Fruit fly (Drosophila melanogaster): ENCODE measurements around the gene ninaA.

The ninaA gene

dm6 chr2L:846167-846868 is 30.8 kb upstream of the ninaA start:
- TF ChIP-seq rn (GFP tag; IDR thresholded peaks at IDR 0.05): no peak
- TF ChIP-seq Pif1A (GFP tag; optimal IDR thresholded peaks at IDR 0.05): peak; percentile 66
- peak; percentile 59; the same call in 1 of the 2 replicates for TF ChIP-seq CG32121 (GFP tag; IDR thresholded peaks at IDR 0.05)
- peak; percentile 5 for TF ChIP-seq CG8159 (tag; optimal IDR thresholded peaks at IDR 0.05)
- no peak for TF ChIP-seq CG34367 (tag; optimal IDR thresholded peaks at IDR 0.05)
- TF ChIP-seq CG17806 (tag; optimal IDR thresholded peaks at IDR 0.05): peak; percentile 36
- peak; percentile 76 for TF ChIP-seq CG14655 (GFP tag; optimal IDR thresholded peaks at IDR 0.05)
- peak; percentile 61 for TF ChIP-seq Ets98B (GFP tag; IDR thresholded peaks at IDR 0.05)
- no peak for TF ChIP-seq gl (tag; optimal IDR thresholded peaks at IDR 0.05)
- TF ChIP-seq CG12605 (GFP tag; IDR thresholded peaks at IDR 0.05): no peak; the same call in 1 of the 2 replicates
- no peak for TF ChIP-seq CG15710 (tag; optimal IDR thresholded peaks at IDR 0.05)
- no peak for TF ChIP-seq CG13204 (GFP tag; optimal IDR thresholded peaks at IDR 0.05)
- TF ChIP-seq D1 (tag; optimal IDR thresholded peaks at IDR 0.05): no peak
- TF ChIP-seq EcR (GFP tag; optimal IDR thresholded peaks at IDR 0.05): no peak
- peak; percentile 1 for TF ChIP-seq CG9948 (tag; optimal IDR thresholded peaks at IDR 0.05)
- peak; percentile 10 for TF ChIP-seq Snoo (tag; optimal IDR thresholded peaks at IDR 0.05)
- TF ChIP-seq CG4496 (GFP tag; IDR thresholded peaks at IDR 0.05): peak; percentile 82; the same call in 2 of the 3 replicates
- peak; percentile 83 for TF ChIP-seq CG8301 (tag; optimal IDR thresholded peaks at IDR 0.05)
- TF ChIP-seq Pif1B (GFP tag; optimal IDR thresholded peaks at IDR 0.05): peak; percentile 33
- peak; percentile 78; the same call in 2 of the 3 replicates for TF ChIP-seq fd96Ca (GFP tag; IDR thresholded peaks at IDR 0.05)
- no peak for TF ChIP-seq CG10348 (GFP tag; IDR thresholded peaks at IDR 0.05)

dm6 chr2L:847189-847987 is 29.7 kb upstream of the ninaA start:
- peak; percentile 49 for TF ChIP-seq CG8159 (tag; optimal IDR thresholded peaks at IDR 0.05)
- no peak for TF ChIP-seq gl (tag; optimal IDR thresholded peaks at IDR 0.05)
- no peak for TF ChIP-seq rn (GFP tag; IDR thresholded peaks at IDR 0.05)
- TF ChIP-seq EcR (GFP tag; optimal IDR thresholded peaks at IDR 0.05): no peak
- TF ChIP-seq CG32121 (GFP tag; IDR thresholded peaks at IDR 0.05): no peak
- TF ChIP-seq Snoo (tag; optimal IDR thresholded peaks at IDR 0.05): peak; percentile 28
- TF ChIP-seq CG17806 (tag; optimal IDR thresholded peaks at IDR 0.05): peak; percentile 34
- no peak for TF ChIP-seq CG10348 (GFP tag; IDR thresholded peaks at IDR 0.05)
- TF ChIP-seq fd96Ca (GFP tag; IDR thresholded peaks at IDR 0.05): no peak
- TF ChIP-seq CG14655 (GFP tag; optimal IDR thresholded peaks at IDR 0.05): peak; percentile 83
- peak; percentile 53; the same call in 1 of the 2 replicates for TF ChIP-seq CG12605 (GFP tag; IDR thresholded peaks at IDR 0.05)
- peak; percentile 38; the same call in 2 of the 3 replicates for TF ChIP-seq CG4496 (GFP tag; IDR thresholded peaks at IDR 0.05)
- no peak for TF ChIP-seq D1 (tag; optimal IDR thresholded peaks at IDR 0.05)
- no peak; the same call in 1 of the 2 replicates for TF ChIP-seq Ets98B (GFP tag; IDR thresholded peaks at IDR 0.05)
- peak; percentile 42 for TF ChIP-seq CG9948 (tag; optimal IDR thresholded peaks at IDR 0.05)
- TF ChIP-seq Pif1B (GFP tag; optimal IDR thresholded peaks at IDR 0.05): peak; percentile 40
- peak; percentile 45 for TF ChIP-seq CG15710 (tag; optimal IDR thresholded peaks at IDR 0.05)
- TF ChIP-seq Pif1A (GFP tag; optimal IDR thresholded peaks at IDR 0.05): peak; percentile 41
- TF ChIP-seq CG34367 (tag; optimal IDR thresholded peaks at IDR 0.05): no peak
- peak; percentile 67 for TF ChIP-seq CG8301 (tag; optimal IDR thresholded peaks at IDR 0.05)
- no peak for TF ChIP-seq CG13204 (GFP tag; optimal IDR thresholded peaks at IDR 0.05)

- TF ChIP-seq CG17806 (tag; optimal IDR thresholded peaks at IDR 0.05) (peak; percentile 71), CG32121 (GFP tag; IDR thresholded peaks at IDR 0.05) (no peak; the same call in 1 of the 2 replicates), Snoo (tag; optimal IDR thresholded peaks at IDR 0.05) (peak; percentile 80), EcR (GFP tag; optimal IDR thresholded peaks at IDR 0.05) (peak; percentile 80), rn (GFP tag; IDR thresholded peaks at IDR 0.05) (0 out of 2 replicates have a peak, but pooled peaks have one; percentile 27), CG13204 (GFP tag; optimal IDR thresholded peaks at IDR 0.05) (peak; percentile 90), CG15710 (tag; optimal IDR thresholded peaks at IDR 0.05) (peak; percentile 61), fd96Ca (GFP tag; IDR thresholded peaks at IDR 0.05) (peak; percentile 46; the same call in 1 of the 3 replicates), CG8159 (tag; optimal IDR thresholded peaks at IDR 0.05) (peak; percentile 72), Pif1A (GFP tag; optimal IDR thresholded peaks at IDR 0.05) (peak; percentile 79), CG14655 (GFP tag; optimal IDR thresholded peaks at IDR 0.05) (peak; percentile 78), CG9948 (tag; optimal IDR thresholded peaks at IDR 0.05) (peak; percentile 63), CG4496 (GFP tag; IDR thresholded peaks at IDR 0.05) (peak; percentile 77), Pif1B (GFP tag; optimal IDR thresholded peaks at IDR 0.05) (peak; percentile 75), D1 (tag; optimal IDR thresholded peaks at IDR 0.05) (no peak), CG8301 (tag; optimal IDR thresholded peaks at IDR 0.05) (peak; percentile 55), gl (tag; optimal IDR thresholded peaks at IDR 0.05) (peak; percentile 78), CG12605 (GFP tag; IDR thresholded peaks at IDR 0.05) (peak; percentile 42), Ets98B (GFP tag; IDR thresholded peaks at IDR 0.05) (peak; percentile 51), CG10348 (GFP tag; IDR thresholded peaks at IDR 0.05) (no peak), CG34367 (tag; optimal IDR thresholded peaks at IDR 0.05) (peak; percentile 54)
These were observed 29.0 kb upstream of the ninaA start for dm6 chr2L:847988-848622.

dm6 chr2L:849138-849744 is 27.9 kb upstream of the ninaA start:
- TF ChIP-seq EcR (GFP tag; optimal IDR thresholded peaks at IDR 0.05) (peak; percentile 43), CG34367 (tag; optimal IDR thresholded peaks at IDR 0.05) (no peak), CG8301 (tag; optimal IDR thresholded peaks at IDR 0.05) (no peak), fd96Ca (GFP tag; IDR thresholded peaks at IDR 0.05) (no peak)

All from whole organism, pupa.